Worm (Caenorhabditis elegans): ENCODE data around the gene drd-5.

DNA sequence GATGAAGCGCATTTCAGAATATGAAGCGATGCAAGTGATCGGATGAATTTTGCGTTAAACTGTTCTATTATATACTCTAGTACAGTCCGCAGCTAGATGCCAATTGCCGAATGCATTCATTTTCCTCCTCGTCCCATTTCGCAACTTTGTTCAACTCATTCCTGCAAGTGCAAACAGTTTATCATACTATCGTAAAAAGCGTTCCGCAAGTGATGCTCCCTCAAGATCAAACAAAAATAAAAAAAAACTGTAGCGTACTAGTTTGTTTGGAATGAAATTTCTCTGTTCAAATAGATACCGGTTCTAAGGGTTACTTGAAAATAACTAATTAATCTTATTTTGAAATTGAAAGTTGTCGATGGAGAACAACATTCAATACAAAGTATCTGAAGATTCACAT, 25.3 kb downstream of the drd-5 start, which contains the start of gene pqn-57:
- no peak for TF ChIP-seq fos-1 (tag; optimal IDR thresholded peaks at IDR 0.05)
- TF ChIP-seq mdl-1 (tag; optimal IDR thresholded peaks at IDR 0.05), result no peak
- no peak for TF ChIP-seq ztf-11 (tag; optimal IDR thresholded peaks at IDR 0.05)
- TF ChIP-seq nhr-76 (tag; optimal IDR thresholded peaks at IDR 0.05), result no peak
- no peak for TF ChIP-seq unc-62 (GFP tag; optimal IDR thresholded peaks at IDR 0.05 in 1 of 2)
- TF ChIP-seq unc-62 (tag; optimal IDR thresholded peaks at IDR 0.05), result no peak
- no peak for TF ChIP-seq ces-1 (GFP tag; optimal IDR thresholded peaks at IDR 0.05)
- no peak for TF ChIP-seq egl-43 (GFP tag; IDR thresholded peaks at IDR 0.05)
- no peak for TF ChIP-seq ceh-28 (tag; optimal IDR thresholded peaks at IDR 0.05)

Measured in whole organism, L4 larva.